Worm (Caenorhabditis elegans) whole organism, L3 larva: ENCODE measurements around the gene pxl-1.

Experiments
- ama-1 ChIP-seq: fragments of 150-350 bp; optimal IDR thresholded peaks from 2 replicates; lab custom pipeline; 2018
- ceh-16 ChIP-seq: sonication (generic microtip); optimal IDR thresholded peaks from 2 replicates; lab custom pipeline; 2017; ENCODE audit warnings: missing biosample characterization, missing genetic modification characterization
- egl-27 ChIP-seq: sonication (generic microtip); optimal IDR thresholded peaks from 4 replicates; lab custom pipeline; 2017; ENCODE audit warnings: missing biosample characterization, missing genetic modification reagents, missing genetic modification characterization
- elt-2 ChIP-seq: sonication (generic microtip); optimal IDR thresholded peaks from 2 replicates; lab custom pipeline; 2016; ENCODE audit warnings: missing genetic modification reagents, mild to moderate bottlenecking, missing genetic modification characterization, missing compliant biosample characterization
- elt-3 ChIP-seq, 3 experiments: fragments of 150-350 bp in 1 of 3; sonication (generic microtip) in 2 of 3; optimal IDR thresholded peaks; 2 replicates in 2 of 3; 4 replicates in 1 of 3; lab custom pipeline; 2014 to 2017; ENCODE audit warnings: missing biosample characterization in 3 of 3, missing genetic modification characterization in 3 of 3
- eor-1 ChIP-seq, 2 experiments: fragments of 150-350 bp; optimal IDR thresholded peaks; 2 replicates each; lab custom pipeline; 2014 to 2018; ENCODE audit warnings: missing biosample characterization in 2 of 2, missing genetic modification characterization in 2 of 2
- fkh-10 ChIP-seq: sonication (generic microtip); optimal IDR thresholded peaks from 2 replicates; lab custom pipeline; 2017; ENCODE audit warnings: missing biosample characterization, missing genetic modification reagents, missing genetic modification characterization
- fos-1 ChIP-seq: fragments of 150-350 bp; optimal IDR thresholded peaks from 2 replicates; lab custom pipeline; 2014; ENCODE audit warnings: missing biosample characterization, missing genetic modification characterization
- jun-1 ChIP-seq: fragments of 150-350 bp; optimal IDR thresholded peaks from 2 replicates; lab custom pipeline; 2014; ENCODE audit warnings: missing biosample characterization, missing genetic modification reagents, missing genetic modification characterization
- mdl-1 ChIP-seq: fragments of 150-350 bp; optimal IDR thresholded peaks from 2 replicates; lab custom pipeline; 2014; ENCODE audit warnings: missing biosample characterization, missing genetic modification characterization
- nhr-237 ChIP-seq: fragments of 150-350 bp; optimal IDR thresholded peaks from 2 replicates; lab custom pipeline; 2014; ENCODE audit warnings: missing biosample characterization, missing genetic modification characterization
- nhr-76 ChIP-seq: fragments of 150-350 bp; sonication (generic microtip); optimal IDR thresholded peaks from 5 replicates; lab custom pipeline; 2014; ENCODE audit warnings: missing biosample characterization, missing genetic modification characterization

DNA sequence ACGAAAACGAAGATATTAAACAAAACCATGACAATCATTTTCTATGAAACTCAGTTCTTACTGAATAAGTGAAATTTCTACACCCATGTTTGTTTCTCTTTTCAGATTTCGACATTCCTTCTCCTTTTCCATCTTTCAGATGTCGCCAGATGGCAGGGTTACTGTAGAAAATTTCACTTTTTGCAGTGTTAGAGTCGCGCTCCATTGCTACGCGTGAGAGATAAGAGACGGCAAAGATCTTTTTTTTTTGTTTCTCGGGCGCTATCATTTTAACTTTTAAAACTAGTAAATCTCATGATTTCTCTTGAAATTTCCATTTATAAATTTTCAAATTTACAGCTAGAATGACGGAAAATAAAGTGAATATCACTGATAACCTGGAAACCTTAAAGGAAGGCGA is 17.6 kb downstream of the pxl-1 start, which contains the start of the genes mig-21 and F01F1.2:
- TF ChIP-seq elt-2 (tag; lab: Kevin White, UChicago) (no peak), nhr-237 (no peak), nhr-76 (tag; lab: Kevin White, UChicago) (no peak), mdl-1 (tag; lab: Kevin White, UChicago) (no peak), fos-1 (tag; lab: Kevin White, UChicago) (no peak), jun-1 (tag; lab: Kevin White, UChicago) (no peak), elt-3 (tag; optimal IDR thresholded peaks at IDR 0.05; lab: Kevin White, UChicago) (no peak), egl-27 (tag; lab: Kevin White, UChicago) (no peak), fkh-10 (GFP tag; lab: Kevin White, UChicago) (no peak), ama-1 (no peak), ceh-16 (tag; lab: Kevin White, UChicago) (no peak), eor-1 (tag; optimal IDR thresholded peaks at IDR 0.05; lab: Kevin White, UChicago) (no peak)
